Worm (Caenorhabditis elegans): ENCODE results near the gene R02D5.9.

DNA sequence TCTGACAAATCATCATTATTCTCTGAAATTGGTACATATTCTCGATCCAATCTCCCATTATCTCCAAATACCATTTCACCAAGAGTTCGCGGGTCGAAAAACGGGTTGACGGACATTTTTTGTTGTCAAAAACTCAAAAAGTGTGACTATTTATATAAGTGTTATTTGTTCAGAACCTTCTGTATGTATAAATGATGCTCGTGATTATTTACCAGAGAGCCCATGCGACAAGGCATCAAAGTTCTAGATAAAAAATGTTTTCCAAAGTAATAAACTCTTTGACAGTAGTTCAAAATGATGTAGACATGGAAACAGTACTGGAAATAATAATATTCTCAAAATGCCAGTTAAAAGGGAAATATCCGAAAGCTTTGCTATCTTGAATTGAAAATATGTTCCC lies 48.3 kb downstream of the R02D5.9 start:
- TF ChIP-seq unc-62 (GFP tag; optimal IDR thresholded peaks at IDR 0.05) (no peak), ama-1 (optimal IDR thresholded peaks at IDR 0.05) (no peak), skn-1 (tag; optimal IDR thresholded peaks at IDR 0.05) (peak; percentile 1), jun-1 (tag; optimal IDR thresholded peaks at IDR 0.05) (no peak), nhr-77 (tag; optimal IDR thresholded peaks at IDR 0.05) (no peak), alr-1 (tag; optimal IDR thresholded peaks at IDR 0.05; ENCODE audit: borderline replicate concordance) (no peak), hlh-4 (tag; optimal IDR thresholded peaks at IDR 0.05) (no peak), nhr-85 (tag) (no peak), elt-2 (tag; optimal IDR thresholded peaks at IDR 0.05) (no peak), ceh-88 (GFP tag; IDR thresholded peaks at IDR 0.05) (no peak), C34B4.2 (tag; optimal IDR thresholded peaks at IDR 0.05) (no peak), grh-1 (GFP tag; IDR thresholded peaks at IDR 0.05) (no peak)
